Fruit fly (Drosophila melanogaster) whole organism, embryonic: Measurements from ENCODE around the gene CG10866.

Experiments
- Antp ChIP-seq: fragments of 200-800 bp; sonication (Bioruptor generic); optimal IDR thresholded peaks from 3 replicates; lab custom pipeline; 2016; ENCODE audit warnings: missing biosample characterization, missing genetic modification characterization
- Atf6 ChIP-seq: fragments of 200-800 bp; sonication (Bioruptor generic); IDR thresholded peaks from 2 replicates; pipeline ENCODE4 v1.3.6; 2022; ENCODE audit warnings: missing biosample characterization, missing genetic modification characterization
- Bdp1 ChIP-seq: fragments of 200-800 bp; sonication (Bioruptor generic); optimal IDR thresholded peaks from 3 replicates; lab custom pipeline; 2016; ENCODE audit warnings: missing biosample characterization, missing genetic modification characterization
- C15 ChIP-seq: fragments of 200-800 bp; sonication (Bioruptor generic); IDR thresholded peaks from 3 replicates; pipeline ENCODE4 v1.3.6; 2022; ENCODE audit warnings: missing biosample characterization, missing genetic modification characterization
- CG10431 ChIP-seq: fragments of 200-800 bp; sonication (Bioruptor generic); optimal IDR thresholded peaks from 3 replicates; lab custom pipeline; 2018; ENCODE audit warnings: missing biosample characterization, mild to moderate bottlenecking, missing genetic modification characterization
- CG11504 ChIP-seq: fragments of 200-800 bp; sonication (Bioruptor generic); optimal IDR thresholded peaks from 3 replicates; lab custom pipeline; 2019; ENCODE audit warnings: missing biosample characterization, mild to moderate bottlenecking, missing genetic modification characterization, moderate library complexity
- CG12071 ChIP-seq: fragments of 200-800 bp; sonication (Bioruptor generic); optimal IDR thresholded peaks from 3 replicates; lab custom pipeline; 2018; ENCODE audit warnings: missing biosample characterization, mild to moderate bottlenecking, missing genetic modification characterization
- CG12155 ChIP-seq: fragments of 200-800 bp; sonication (Bioruptor generic); optimal IDR thresholded peaks from 3 replicates; lab custom pipeline; 2016; ENCODE audit warnings: missing biosample characterization, missing genetic modification characterization
- CG12744 ChIP-seq: fragments of 200-800 bp; sonication (Bioruptor generic); optimal IDR thresholded peaks from 2 replicates; lab custom pipeline; 2016; ENCODE audit warnings: missing biosample characterization, missing genetic modification characterization
- CG13624 ChIP-seq: fragments of 200-800 bp; sonication (Bioruptor generic); optimal IDR thresholded peaks from 2 replicates; lab custom pipeline; 2016; ENCODE audit warnings: missing biosample characterization, missing genetic modification characterization
- CG13775 ChIP-seq: fragments of 200-800 bp; sonication (Bioruptor generic); optimal IDR thresholded peaks from 3 replicates; lab custom pipeline; 2017; ENCODE audit warnings: missing biosample characterization, mild to moderate bottlenecking, missing genetic modification characterization
- CG15011 ChIP-seq: fragments of 200-800 bp; sonication (Bioruptor generic); optimal IDR thresholded peaks from 3 replicates; lab custom pipeline; 2018; ENCODE audit warnings: missing biosample characterization, mild to moderate bottlenecking, missing genetic modification characterization
- CG18011 ChIP-seq: fragments of 200-800 bp; sonication (Bioruptor generic); optimal IDR thresholded peaks from 2 replicates; lab custom pipeline; 2017; ENCODE audit warnings: missing biosample characterization, missing genetic modification characterization, mild to moderate bottlenecking, moderate library complexity, missing genotype
- CG2116 ChIP-seq: fragments of 200-800 bp; sonication (Bioruptor generic); optimal IDR thresholded peaks from 3 replicates; lab custom pipeline; 2018; ENCODE audit warnings: missing biosample characterization, mild to moderate bottlenecking, missing genetic modification characterization
- CG30403 ChIP-seq: fragments of 200-800 bp; sonication (Bioruptor generic); optimal IDR thresholded peaks from 3 replicates; lab custom pipeline; 2016; ENCODE audit warnings: missing biosample characterization, missing genetic modification characterization
- CG4360 ChIP-seq: fragments of 200-800 bp; sonication (Bioruptor generic); IDR thresholded peaks from 2 replicates; pipeline ENCODE4 v1.3.6; 2022; ENCODE audit warnings: missing biosample characterization, missing genetic modification characterization
- CG43689 ChIP-seq: fragments of 200-800 bp; sonication (Bioruptor generic); IDR thresholded peaks from 2 replicates; pipeline ENCODE4 v1.3.6; 2022; ENCODE audit warnings: missing biosample characterization, missing genetic modification characterization
- CG5953 ChIP-seq: fragments of 200-800 bp; sonication (Bioruptor generic); IDR thresholded peaks from 2 replicates; pipeline ENCODE4 v1.3.6; 2022; ENCODE audit warnings: missing biosample characterization, missing genetic modification characterization
- ERR ChIP-seq: fragments of 200-800 bp; sonication (Bioruptor generic); optimal IDR thresholded peaks from 2 replicates; lab custom pipeline; 2016; ENCODE audit warnings: missing biosample characterization, missing genetic modification characterization
- Ets97D ChIP-seq: fragments of 200-800 bp; sonication (Bioruptor generic); optimal IDR thresholded peaks from 3 replicates; lab custom pipeline; 2016; ENCODE audit warnings: missing biosample characterization, missing genetic modification characterization
- H15 ChIP-seq: fragments of 200-800 bp; sonication (Bioruptor generic); IDR thresholded peaks from 3 replicates; pipeline ENCODE4 v1.3.6; 2022; ENCODE audit warnings: missing biosample characterization, missing genetic modification characterization
- Hey ChIP-seq: fragments of 200-800 bp; sonication (Bioruptor generic); optimal IDR thresholded peaks from 3 replicates; lab custom pipeline; 2018; ENCODE audit warnings: missing biosample characterization, mild to moderate bottlenecking, missing genetic modification characterization
- Mad ChIP-seq: fragments of 200-800 bp; sonication (Bioruptor generic); optimal IDR thresholded peaks from 2 replicates; lab custom pipeline; 2016; ENCODE audit warnings: missing biosample characterization, missing genetic modification characterization
- Max ChIP-seq: fragments of 200-800 bp; sonication (Bioruptor generic); optimal IDR thresholded peaks from 2 replicates; lab custom pipeline; 2016; ENCODE audit warnings: missing biosample characterization, mild to moderate bottlenecking, missing genetic modification characterization
- Mrtf ChIP-seq: fragments of 200-800 bp; sonication (Bioruptor generic); IDR thresholded peaks from 3 replicates; pipeline ENCODE4 v1.3.6; 2022; ENCODE audit warnings: missing biosample characterization, missing genetic modification characterization
- NK7.1 ChIP-seq: fragments of 200-800 bp; sonication (Bioruptor generic); optimal IDR thresholded peaks from 3 replicates; lab custom pipeline; 2016; ENCODE audit warnings: missing biosample characterization, missing genetic modification characterization
- Nf-YB ChIP-seq: fragments of 200-800 bp; sonication (Bioruptor generic); optimal IDR thresholded peaks from 3 replicates; lab custom pipeline; 2019; ENCODE audit warnings: missing biosample characterization, mild to moderate bottlenecking, missing genetic modification characterization, moderate library complexity
- Optix ChIP-seq: fragments of 200-800 bp; sonication (Bioruptor generic); IDR thresholded peaks from 3 replicates; pipeline ENCODE4 v1.3.6; 2022; ENCODE audit warnings: missing biosample characterization, missing genetic modification characterization
- Poxn ChIP-seq: fragments of 200-800 bp; sonication (Bioruptor generic); IDR thresholded peaks from 2 replicates; pipeline ENCODE4 v1.3.6; 2022; ENCODE audit warnings: missing biosample characterization, missing genetic modification characterization
- Ravus ChIP-seq: fragments of 200-800 bp; sonication (Bioruptor generic); IDR thresholded peaks from 2 replicates; pipeline ENCODE4 v1.3.6; 2022; ENCODE audit warnings: missing biosample characterization, missing genetic modification characterization
- Taf1 ChIP-seq: fragments of 200-800 bp; sonication (Bioruptor generic); IDR thresholded peaks from 2 replicates; pipeline ENCODE4 v1.3.6; 2022; ENCODE audit warnings: missing biosample characterization, missing genetic modification characterization
- Xbp1 ChIP-seq: fragments of 200-800 bp; sonication (Bioruptor generic); optimal IDR thresholded peaks from 3 replicates; lab custom pipeline; 2016; ENCODE audit warnings: missing biosample characterization, mild to moderate bottlenecking, missing genetic modification characterization
- Xrp1 ChIP-seq: fragments of 200-800 bp; sonication (Bioruptor generic); IDR thresholded peaks from 2 replicates; pipeline ENCODE4 v1.3.6; 2022; ENCODE audit warnings: missing biosample characterization, missing genetic modification characterization
- bowl ChIP-seq: fragments of 200-800 bp; sonication (Bioruptor generic); IDR thresholded peaks from 2 replicates; pipeline ENCODE4 v1.3.6; 2022; ENCODE audit warnings: missing biosample characterization, missing genetic modification characterization
- cas ChIP-seq: fragments of 200-800 bp; sonication (Bioruptor generic); IDR thresholded peaks from 2 replicates; pipeline ENCODE4 v1.3.6; 2022; ENCODE audit warnings: missing biosample characterization, missing genetic modification characterization
- chinmo ChIP-seq: fragments of 200-800 bp; sonication (Bioruptor generic); IDR thresholded peaks from 4 replicates; pipeline ENCODE4 v1.3.6; 2022; ENCODE audit warnings: missing biosample characterization, missing genetic modification characterization; ENCODE audit not compliant: partially characterized antibody
- da ChIP-seq: fragments of 200-800 bp; sonication (Bioruptor generic); optimal IDR thresholded peaks from 2 replicates; lab custom pipeline; 2016; ENCODE audit warnings: missing biosample characterization, missing genetic modification characterization
- dysf ChIP-seq: fragments of 200-800 bp; sonication (Bioruptor generic); IDR thresholded peaks from 3 replicates; pipeline ENCODE4 v1.3.6; 2022; ENCODE audit warnings: missing biosample characterization, missing genetic modification characterization
- gce ChIP-seq: fragments of 200-800 bp; sonication (Bioruptor generic); IDR thresholded peaks from 3 replicates; pipeline ENCODE4 v1.3.6; 2022; ENCODE audit warnings: missing biosample characterization, missing genetic modification characterization
- grn ChIP-seq: fragments of 200-800 bp; sonication (Bioruptor generic); optimal IDR thresholded peaks from 3 replicates; lab custom pipeline; 2017; ENCODE audit warnings: missing biosample characterization, missing genetic modification characterization
- gro ChIP-seq: fragments of 200-800 bp; sonication (Bioruptor generic); optimal IDR thresholded peaks from 2 replicates; lab custom pipeline; 2016; ENCODE audit warnings: missing biosample characterization, missing genetic modification characterization
- h ChIP-seq: fragments of >200 bp; optimal IDR thresholded peaks from 2 replicates; lab custom pipeline; 2017
- jigr1 ChIP-seq: fragments of 200-800 bp; sonication (Bioruptor generic); IDR thresholded peaks from 3 replicates; pipeline ENCODE4 v1.3.6; 2022; ENCODE audit warnings: missing biosample characterization, missing genetic modification characterization
- jumu ChIP-seq: fragments of 200-800 bp; sonication (Bioruptor generic); optimal IDR thresholded peaks from 3 replicates; lab custom pipeline; 2016; ENCODE audit warnings: missing biosample characterization, missing genetic modification characterization
- nau ChIP-seq: fragments of 200-800 bp; sonication (Bioruptor generic); optimal IDR thresholded peaks from 3 replicates; lab custom pipeline; 2017; ENCODE audit warnings: missing biosample characterization, mild to moderate bottlenecking, missing genetic modification characterization, missing genetic modification reagents
- pb ChIP-seq: fragments of 200-800 bp; sonication (Bioruptor generic); optimal IDR thresholded peaks from 3 replicates; lab custom pipeline; 2016; ENCODE audit warnings: missing biosample characterization, missing genetic modification characterization
- pho ChIP-seq: fragments of 200-800 bp; sonication (Bioruptor generic); optimal IDR thresholded peaks from 2 replicates; lab custom pipeline; 2016; ENCODE audit warnings: missing biosample characterization, missing genetic modification characterization
- run ChIP-seq: fragments of 200-800 bp; sonication (Bioruptor generic); optimal IDR thresholded peaks from 3 replicates; lab custom pipeline; 2018; ENCODE audit warnings: missing biosample characterization, mild to moderate bottlenecking, missing genetic modification characterization
- schlank ChIP-seq: fragments of 200-800 bp; sonication (Bioruptor generic); optimal IDR thresholded peaks from 2 replicates; lab custom pipeline; 2018; ENCODE audit warnings: missing biosample characterization, mild to moderate bottlenecking, missing genetic modification characterization
- slbo ChIP-seq: fragments of 200-800 bp; sonication (Bioruptor generic); IDR thresholded peaks from 2 replicates; pipeline ENCODE4 v1.3.6; 2022; ENCODE audit warnings: missing biosample characterization, missing genetic modification characterization
- tin ChIP-seq: fragments of 200-800 bp; sonication (Bioruptor generic); optimal IDR thresholded peaks from 3 replicates; lab custom pipeline; 2016; ENCODE audit warnings: missing biosample characterization, missing genetic modification characterization
- trem ChIP-seq: fragments of 200-800 bp; optimal IDR thresholded peaks from 3 replicates; lab custom pipeline; 2019; ENCODE audit warnings: missing biosample characterization, mild to moderate bottlenecking, missing genetic modification characterization, moderate library complexity
- zen ChIP-seq: fragments of 200-800 bp; sonication (Bioruptor generic); optimal IDR thresholded peaks from 3 replicates; lab custom pipeline; 2018; ENCODE audit warnings: missing biosample characterization, mild to moderate bottlenecking, missing genetic modification characterization, moderate library complexity
- zfh1 ChIP-seq: fragments of 200-800 bp; sonication (Bioruptor generic); IDR thresholded peaks from 3 replicates; pipeline ENCODE4 v1.3.6; 2022; ENCODE audit warnings: missing biosample characterization, missing genetic modification characterization

Gene CG10866

DNA sequence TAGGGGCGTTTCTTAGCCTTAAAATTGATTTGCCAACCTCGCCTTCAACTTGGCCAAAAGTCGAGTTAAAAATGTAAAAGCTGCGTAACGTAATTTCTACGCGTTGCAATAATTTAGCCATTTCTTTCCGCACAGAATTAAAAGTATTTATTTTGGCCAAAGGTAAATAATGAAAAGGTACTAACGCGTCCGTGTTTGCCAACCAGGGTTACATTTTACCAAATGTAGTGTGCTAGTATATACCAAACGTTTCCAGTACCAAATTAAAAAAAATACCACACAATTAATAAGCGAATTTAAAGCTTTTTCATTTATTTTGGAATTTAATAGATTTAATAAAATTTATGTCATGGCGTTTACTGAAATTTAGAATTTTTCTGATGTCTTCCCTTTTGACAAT, 38.8 kb downstream of the CG10866 start, which contains the start of gene Ccz1 (continued):
- TF ChIP-seq jumu (peak; percentile 61), CG2116 (peak; percentile 95), CG43689 (GFP tag; lab: Robert Waterston, UW) (no peak), grn (GFP tag; lab: Kevin White, UChicago) (peak; percentile 52), chinmo (GFP tag; lab: Robert Waterston, UW) (no peak), slbo (GFP tag; lab: Robert Waterston, UW) (no peak), Xbp1 (peak; percentile 51), Mad (GFP tag; lab: Kevin White, UChicago) (peak; percentile 74), Antp (peak; percentile 61), Atf6 (GFP tag; lab: Robert Waterston, UW) (no peak), dysf (no peak), Mrtf (GFP tag; lab: Robert Waterston, UW) (no peak), Taf1 (no peak), zfh1 (no peak), NK7.1 (GFP tag; lab: Kevin White, UChicago) (peak; percentile 44), bowl (GFP tag; lab: Robert Waterston, UW) (no peak), tin (GFP tag; lab: Kevin White, UChicago) (peak; percentile 21), Nf-YB (GFP tag; lab: Kevin White, UChicago) (peak; percentile 25), da (GFP tag; lab: Kevin White, UChicago) (peak; percentile 40), CG13775 (peak; percentile 30), cas (GFP tag; lab: Robert Waterston, UW) (no peak), zen (peak; percentile 29), Xrp1 (GFP tag; lab: Robert Waterston, UW) (no peak), gro (GFP tag; lab: Kevin White, UChicago) (peak; percentile 57), CG5953 (GFP tag; lab: Robert Waterston, UW) (no peak), CG13624 (GFP tag; lab: Kevin White, UChicago) (peak; percentile 64), Poxn (no peak), Hey (peak; percentile 46), CG12744 (GFP tag; lab: Kevin White, UChicago) (peak; percentile 66), CG12155 (GFP tag; lab: Kevin White, UChicago) (peak; percentile 48), C15 (GFP tag; lab: Robert Waterston, UW) (no peak), CG10431 (GFP tag; lab: Kevin White, UChicago) (peak; percentile 38), Bdp1 (GFP tag; lab: Kevin White, UChicago) (peak; percentile 75), CG4360 (GFP tag; lab: Robert Waterston, UW) (no peak), schlank (tag; lab: Kevin White, UChicago) (peak; percentile 58), ERR (peak; percentile 62), CG15011 (GFP tag; lab: Kevin White, UChicago) (peak; percentile 56), CG18011 (GFP tag; lab: Kevin White, UChicago) (no peak), Ets97D (GFP tag; lab: Kevin White, UChicago) (peak; percentile 64), nau (GFP tag; lab: Kevin White, UChicago) (peak; percentile 71), jigr1 (GFP tag; lab: Robert Waterston, UW) (no peak), CG11504 (tag; lab: Kevin White, UChicago) (peak; percentile 54), run (no peak), pho (GFP tag; lab: Kevin White, UChicago) (peak; percentile 82), pb (GFP tag; lab: Kevin White, UChicago) (no peak), CG12071 (GFP tag; lab: Kevin White, UChicago) (no peak), CG30403 (GFP tag; lab: Kevin White, UChicago) (peak; percentile 59), Ravus (GFP tag; lab: Robert Waterston, UW) (no peak), gce (GFP tag; lab: Robert Waterston, UW) (no peak), H15 (no peak), Max (GFP tag; lab: Kevin White, UChicago) (peak; percentile 67), Optix (GFP tag; lab: Robert Waterston, UW) (no peak), trem (tag; lab: Kevin White, UChicago) (peak; percentile 58), h (lab: Kevin White, UChicago) (no peak)
